Worm (Caenorhabditis elegans) whole organism, young adult: Measurements from ENCODE around the gene T26C11.4.

Experiments used
- B0261.1 ChIP-seq: sonication (generic microtip); optimal IDR thresholded peaks from 2 replicates; lab custom pipeline; 2016; ENCODE audit warnings: mild to moderate bottlenecking, missing genetic modification characterization, moderate library complexity, missing compliant biosample characterization
- C06A6.2 ChIP-seq: fragments of 200-800 bp; sonication (Bioruptor generic); conservative IDR thresholded peaks from 2 replicates; pipeline ENCODE4 v1.3.6; 2022; ENCODE audit warnings: missing genetic modification characterization, missing compliant biosample characterization
- D2030.7 ChIP-seq: fragments of 200-800 bp; sonication (Bioruptor generic); IDR thresholded peaks from 2 replicates; pipeline ENCODE4 v1.3.6; 2022; ENCODE audit warnings: missing genetic modification reagents, missing genetic modification characterization, missing compliant biosample characterization
- F33H1.4 ChIP-seq: fragments of 200-800 bp; sonication (Bioruptor generic); IDR thresholded peaks from 2 replicates; pipeline ENCODE4 v1.3.6; 2022; ENCODE audit warnings: missing genetic modification reagents, missing genetic modification characterization, missing compliant biosample characterization
- F37B4.10 ChIP-seq: fragments of 200-800 bp; sonication (Bioruptor generic); IDR thresholded peaks from 2 replicates; pipeline ENCODE4 v1.3.6; 2022; ENCODE audit warnings: missing genetic modification characterization, missing compliant biosample characterization
- F39B2.1 ChIP-seq: fragments of 200-800 bp; sonication (Bioruptor generic); IDR thresholded peaks from 2 replicates; pipeline ENCODE4 v1.3.6; 2022; ENCODE audit warnings: missing genetic modification reagents, missing genetic modification characterization, missing compliant biosample characterization
- T26A5.8 ChIP-seq: sonication (generic microtip); optimal IDR thresholded peaks from 2 replicates; lab custom pipeline; 2016; ENCODE audit warnings: missing genetic modification characterization, missing compliant biosample characterization
- Y56A3A.18 ChIP-seq: fragments of 200-800 bp; sonication (Bioruptor generic); IDR thresholded peaks from 2 replicates; pipeline ENCODE4 v1.3.6; 2022; ENCODE audit warnings: missing genetic modification reagents, missing genetic modification characterization, missing compliant biosample characterization
- Y67H2A.10 ChIP-seq: fragments of 200-800 bp; sonication (Bioruptor generic); conservative IDR thresholded peaks from 2 replicates; pipeline ENCODE4 v1.3.6; 2022; ENCODE audit warnings: missing genetic modification reagents, missing genetic modification characterization, missing compliant biosample characterization
- attf-5 ChIP-seq: fragments of 200-800 bp; sonication (Bioruptor generic); optimal IDR thresholded peaks from 2 replicates; lab custom pipeline; 2018; ENCODE audit warnings: mild to moderate bottlenecking, missing genetic modification characterization, missing compliant biosample characterization
- attf-6 ChIP-seq: fragments of 200-800 bp; sonication (Bioruptor generic); IDR thresholded peaks from 2 replicates; pipeline ENCODE4 v1.3.6; 2022; ENCODE audit warnings: missing genetic modification reagents, missing genetic modification characterization, missing compliant biosample characterization
- cebp-2 ChIP-seq: fragments of 200-800 bp; sonication (Bioruptor generic); IDR thresholded peaks from 2 replicates; pipeline ENCODE4 v1.3.6; 2022; ENCODE audit warnings: missing genetic modification characterization, missing compliant biosample characterization
- ceh-100 ChIP-seq: fragments of 200-800 bp; sonication (Bioruptor generic); IDR thresholded peaks from 2 replicates; pipeline ENCODE4 v1.3.6; 2022; ENCODE audit warnings: missing genetic modification reagents, missing genetic modification characterization, missing compliant biosample characterization
- ceh-27 ChIP-seq: fragments of 200-800 bp; sonication (Bioruptor generic); optimal IDR thresholded peaks from 2 replicates; lab custom pipeline; 2018; ENCODE audit warnings: mild to moderate bottlenecking, missing genetic modification characterization, moderate library complexity, missing compliant biosample characterization
- dox-1 ChIP-seq: fragments of 200-800 bp; sonication (Bioruptor generic); IDR thresholded peaks from 2 replicates; pipeline ENCODE4 v1.3.6; 2022; ENCODE audit warnings: missing genetic modification reagents, missing genetic modification characterization, missing compliant biosample characterization
- dpl-1 ChIP-seq: fragments of 150-350 bp; optimal IDR thresholded peaks from 2 replicates; lab custom pipeline; 2014; ENCODE audit warnings: missing biosample characterization, missing genetic modification reagents, missing genetic modification characterization
- efl-1 ChIP-seq: fragments of 150-350 bp; optimal IDR thresholded peaks from 2 replicates; lab custom pipeline; 2014; ENCODE audit warnings: missing biosample characterization, missing genetic modification reagents, missing genetic modification characterization
- egl-18 ChIP-seq: fragments of 200-800 bp; sonication (Bioruptor generic); IDR thresholded peaks from 2 replicates; pipeline ENCODE4 v1.3.6; 2022; ENCODE audit warnings: missing genetic modification reagents, missing genetic modification characterization, missing compliant biosample characterization
- ets-4 ChIP-seq: fragments of 200-800 bp; sonication (Bioruptor generic); optimal IDR thresholded peaks from 2 replicates; lab custom pipeline; 2018; ENCODE audit warnings: mild to moderate bottlenecking, missing genetic modification characterization, missing compliant biosample characterization
- him-1 ChIP-seq: sonication (generic microtip); optimal IDR thresholded peaks from 2 replicates; lab custom pipeline; 2016; ENCODE audit warnings: missing genotype, missing genetic modification reagents, missing genetic modification characterization, missing compliant biosample characterization
- hlh-12 ChIP-seq: sonication (generic microtip); optimal IDR thresholded peaks from 2 replicates; lab custom pipeline; 2016; ENCODE audit warnings: missing genetic modification characterization, missing compliant biosample characterization
- hmg-20 ChIP-seq: fragments of 200-800 bp; sonication (Bioruptor generic); IDR thresholded peaks from 2 replicates; pipeline ENCODE4 v1.3.6; 2022; ENCODE audit warnings: missing genetic modification reagents, missing genetic modification characterization, missing compliant biosample characterization
- hrde-1 ChIP-seq: sonication (generic microtip); optimal IDR thresholded peaks from 2 replicates; lab custom pipeline; 2016; ENCODE audit warnings: missing genetic modification characterization, mild to moderate bottlenecking, missing compliant biosample characterization, moderate library complexity, missing genotype, missing genetic modification reagents, borderline replicate concordance
- lin-35 ChIP-seq, 3 experiments: fragments of 150-350 bp in 2 of 3; sonication (generic microtip) in 1 of 3; optimal IDR thresholded peaks; 2 replicates each; lab custom pipeline; 2014 to 2018; ENCODE audit warnings: missing biosample characterization in 3 of 3, missing genetic modification characterization in 3 of 3, missing genetic modification reagents in 3 of 3
- lin-40 ChIP-seq: sonication (generic microtip); optimal IDR thresholded peaks from 2 replicates; lab custom pipeline; 2016; ENCODE audit warnings: missing genetic modification characterization, mild to moderate bottlenecking, missing compliant biosample characterization, missing genotype, missing genetic modification reagents
- lin-54 ChIP-seq: fragments of 200-800 bp; sonication (Bioruptor generic); optimal IDR thresholded peaks from 2 replicates; lab custom pipeline; 2018; ENCODE audit warnings: mild to moderate bottlenecking, missing genetic modification characterization, missing compliant biosample characterization
- lsl-1 ChIP-seq: fragments of 200-800 bp; sonication (Bioruptor generic); optimal IDR thresholded peaks from 2 replicates; lab custom pipeline; 2018; ENCODE audit warnings: mild to moderate bottlenecking, missing genetic modification characterization, moderate library complexity, missing compliant biosample characterization
- mcd-1 ChIP-seq: fragments of 200-800 bp; sonication (Bioruptor generic); IDR thresholded peaks from 2 replicates; pipeline ENCODE4 v1.3.6; 2022; ENCODE audit warnings: missing genetic modification reagents, missing genetic modification characterization, missing compliant biosample characterization
- mel-28 ChIP-seq: sonication (generic microtip); optimal IDR thresholded peaks from 2 replicates; lab custom pipeline; 2016; ENCODE audit warnings: borderline replicate concordance, mild to moderate bottlenecking, missing genetic modification characterization, missing compliant biosample characterization
- nfyb-1 ChIP-seq: fragments of 200-800 bp; sonication (Bioruptor generic); IDR thresholded peaks from 2 replicates; pipeline ENCODE4 v1.3.6; 2022; ENCODE audit warnings: missing genetic modification reagents, missing genetic modification characterization, missing compliant biosample characterization
- pha-4 ChIP-seq: fragments of 150-350 bp; sonication (generic microtip); optimal IDR thresholded peaks from 2 replicates; lab custom pipeline; 2014; ENCODE audit warnings: missing biosample characterization, missing genetic modification reagents, missing genetic modification characterization
- rcor-1 ChIP-seq: fragments of 200-800 bp; sonication (Bioruptor generic); IDR thresholded peaks from 2 replicates; pipeline ENCODE4 v1.3.6; 2022; ENCODE audit warnings: missing genetic modification reagents, missing genetic modification characterization, missing compliant biosample characterization
- rpc-1 ChIP-seq, 2 experiments: fragments of 150-350 bp in 1 of 2; sonication (generic microtip) in 1 of 2; optimal IDR thresholded peaks; 2 replicates each; lab custom pipeline; 2014 to 2018; ENCODE audit warnings: missing biosample characterization in 1 of 2, missing genetic modification characterization in 1 of 2, missing genetic modification reagents in 1 of 2, missing genotype in 1 of 2
- sea-2 ChIP-seq: fragments of 200-800 bp; sonication (Bioruptor generic); IDR thresholded peaks from 2 replicates; pipeline ENCODE4 v1.3.6; 2022; ENCODE audit warnings: missing genetic modification characterization, missing compliant biosample characterization
- snpc-4 ChIP-seq, 5 experiments: fragments of 150-350 bp in 1 of 5; sonication (generic microtip) in 4 of 5; optimal IDR thresholded peaks; 2 replicates each; lab custom pipeline; 2014 to 2018; ENCODE audit warnings: missing genetic modification characterization in 5 of 5, missing biosample characterization in 3 of 5, antibody characterized with exemption in 2 of 5, mild to moderate bottlenecking in 2 of 5, missing compliant biosample characterization in 2 of 5, missing genotype in 2 of 5, moderate library complexity in 2 of 5, missing genetic modification reagents in 1 of 5
- somi-1 ChIP-seq: fragments of 200-800 bp; sonication (Bioruptor generic); optimal IDR thresholded peaks from 2 replicates; lab custom pipeline; 2018; ENCODE audit warnings: mild to moderate bottlenecking, missing genetic modification characterization, missing compliant biosample characterization
- zfh-2 ChIP-seq: fragments of 200-800 bp; sonication (Bioruptor generic); conservative IDR thresholded peaks from 2 replicates; pipeline ENCODE4 v1.3.6; 2022; ENCODE audit warnings: missing genetic modification reagents, missing genetic modification characterization, missing compliant biosample characterization
- ztf-18 ChIP-seq: sonication (generic microtip); optimal IDR thresholded peaks from 2 replicates; lab custom pipeline; 2016; ENCODE audit warnings: missing genotype, mild to moderate bottlenecking, missing genetic modification characterization, missing compliant biosample characterization
- ztf-28 ChIP-seq: fragments of 200-800 bp; sonication (Bioruptor generic); IDR thresholded peaks from 2 replicates; pipeline ENCODE4 v1.3.6; 2022; ENCODE audit warnings: missing genetic modification reagents, missing genetic modification characterization, missing compliant biosample characterization

The T26C11.4 gene

ce11 chrX:1856160-1856559, 10.8 kb upstream of the T26C11.4 start, which contains the start of gene ceh-39 (continued):
- TF ChIP-seq hlh-12 (tag; lab: Kevin White, UChicago) (no peak), F33H1.4 (GFP tag; lab: Robert Waterston, UW) (no peak), efl-1 (peak; percentile 50), T26A5.8 (tag; lab: Kevin White, UChicago) (no peak), ets-4 (GFP tag; lab: Kevin White, UChicago) (no peak), attf-6 (GFP tag; lab: Robert Waterston, UW) (no peak), dox-1 (GFP tag; lab: Robert Waterston, UW) (peak; percentile 67; the same call in 1 of the 2 replicates), him-1 (tag; lab: Kevin White, UChicago) (no peak), hmg-20 (0 out of 2 replicates have a peak, but pooled peaks have one; percentile 17), D2030.7 (GFP tag; lab: Robert Waterston, UW) (no peak)

- TF ChIP-seq ztf-18 (tag; lab: Kevin White, UChicago): no peak
- peak; percentile 14; the same call in 1 of the 2 replicates for TF ChIP-seq mcd-1 (GFP tag; lab: Robert Waterston, UW)
- TF ChIP-seq attf-5 (GFP tag; lab: Kevin White, UChicago): peak; percentile 21
- no peak for TF ChIP-seq hrde-1 (tag; lab: Kevin White, UChicago)
- TF ChIP-seq ceh-27 (GFP tag; lab: Kevin White, UChicago): peak; percentile 43
- TF ChIP-seq, all 124 proteins: peak for 3
These were observed 8.2 kb upstream of the T26C11.4 start, which contains the start of gene T26C11.9 for ce11 chrX:1853596-1853995. T26C11.9 (minus strand) TSS chrX:1853849.

DNA sequence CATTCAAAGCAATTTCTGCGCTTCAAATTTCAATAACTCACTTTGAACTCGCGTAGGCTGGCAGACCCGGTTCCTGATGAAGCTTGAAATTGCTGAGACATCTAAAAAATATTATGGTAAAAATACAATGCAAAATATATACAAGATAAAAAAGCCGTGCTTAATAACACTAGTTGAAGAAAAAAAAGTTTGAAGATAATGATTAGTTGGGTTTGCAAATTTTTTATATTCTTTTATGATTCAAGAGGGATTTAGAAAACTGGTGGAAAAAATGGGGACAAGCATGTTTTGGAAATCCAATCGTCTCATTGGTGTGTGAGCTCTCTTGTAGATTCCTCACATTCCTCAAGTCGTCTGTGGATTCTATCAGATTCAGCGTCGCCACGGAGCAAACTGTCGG, 7.3 kb upstream of the T26C11.4 start, which contains the start of gene ceh-21:
TSS of gene ceh-21 (minus strand) at position 101 of the 400 bp plus-strand sequence.
- TF ChIP-seq ceh-100 (GFP tag; lab: Robert Waterston, UW): no peak

DNA sequence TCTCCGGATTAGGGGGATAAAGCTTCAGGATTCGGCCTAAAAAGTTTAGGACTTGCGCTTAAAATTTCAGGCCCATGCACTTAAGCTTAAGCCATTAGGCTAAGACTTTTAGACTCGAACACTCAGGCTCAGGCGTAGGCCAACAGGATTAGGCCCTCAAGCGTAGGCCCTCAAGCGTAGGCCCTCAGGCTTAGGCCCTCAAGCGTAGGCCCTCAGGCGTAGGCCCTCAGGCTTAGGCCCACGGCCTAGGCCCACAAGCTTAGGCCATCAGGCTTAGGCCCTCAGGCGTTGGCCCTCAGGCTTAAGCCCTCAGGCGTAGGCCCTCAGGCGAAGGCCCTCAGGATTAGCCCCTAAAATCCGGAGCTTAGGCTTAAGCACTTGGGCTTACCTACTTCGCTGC, 5.2 kb upstream of the T26C11.4 start:
- TF ChIP-seq F39B2.1 (GFP tag; lab: Robert Waterston, UW): no peak
- 0 out of 2 replicates have a peak, but pooled peaks have one; percentile 45 for TF ChIP-seq cebp-2
- TF ChIP-seq C06A6.2 (GFP tag; lab: Robert Waterston, UW): 0 out of 2 replicates have a peak, but pooled peaks have one; percentile 24
- peak; percentile 38; the same call in 1 of the 2 replicates for TF ChIP-seq zfh-2 (GFP tag; lab: Robert Waterston, UW)
- 0 out of 2 replicates have a peak, but pooled peaks have one; percentile 11 for TF ChIP-seq dox-1 (GFP tag; lab: Robert Waterston, UW)
- TF ChIP-seq dpl-1: no peak
- TF ChIP-seq lsl-1: no peak
- TF ChIP-seq egl-18 (GFP tag; lab: Robert Waterston, UW): 0 out of 2 replicates have a peak, but pooled peaks have one; percentile 32
- TF ChIP-seq rcor-1: 0 out of 2 replicates have a peak, but pooled peaks have one; percentile 13

- no peak for TF ChIP-seq F37B4.10
- TF ChIP-seq B0261.1 (tag; lab: Kevin White, UChicago): no peak
- no peak for TF ChIP-seq sea-2
These were observed 3.2 kb upstream of the T26C11.4 start, which contains the start of gene ceh-41 for ce11 chrX:1848575-1848974. ceh-41 (minus strand) TSS chrX:1848675.

DNA sequence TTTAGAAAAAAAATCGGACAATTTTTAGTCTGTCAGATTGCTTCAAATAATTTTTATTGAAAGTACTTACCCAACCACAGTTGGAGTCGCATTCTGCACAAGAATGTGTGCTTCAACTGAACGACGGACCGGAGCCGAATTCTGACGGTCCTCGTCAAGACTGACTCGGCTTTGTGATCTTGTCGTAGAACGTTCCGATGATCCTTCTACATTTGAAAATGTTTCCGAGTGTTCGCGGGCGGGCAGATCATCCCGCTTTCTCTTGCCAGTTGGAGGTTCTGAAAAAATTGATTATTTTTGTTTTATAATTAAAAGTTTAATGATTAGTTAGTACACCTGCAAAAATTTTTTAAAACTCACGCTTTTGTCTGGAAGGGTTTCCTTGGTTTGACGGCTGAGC, 2.3 kb upstream of the T26C11.4 start:
- TF ChIP-seq lin-40 (no peak), somi-1 (GFP tag; lab: Kevin White, UChicago) (no peak), rpc-1 (optimal IDR thresholded peaks at IDR 0.05; lab: Kevin White, UChicago) (no peak), rpc-1 (tag; optimal IDR thresholded peaks at IDR 0.05; lab: Kevin White, UChicago) (no peak), snpc-4 (GFP tag; optimal IDR thresholded peaks at IDR 0.05; lab: Kevin White, UChicago) (no peak), snpc-4 (tag; optimal IDR thresholded peaks at IDR 0.05; lab: Kevin White, UChicago) (no peak), ceh-27 (GFP tag; lab: Kevin White, UChicago) (no peak), pha-4 (no peak), nfyb-1 (GFP tag; lab: Robert Waterston, UW) (no peak), ztf-28 (GFP tag; lab: Robert Waterston, UW) (no peak), mel-28 (no peak), hlh-12 (tag; lab: Kevin White, UChicago) (no peak), Y67H2A.10 (GFP tag; lab: Robert Waterston, UW) (no peak), lin-54 (no peak), Y56A3A.18 (GFP tag; lab: Robert Waterston, UW) (no peak), lin-35 (GFP tag; optimal IDR thresholded peaks at IDR 0.05; lab: Kevin White, UChicago) (no peak)
